Worm (Caenorhabditis elegans): Measurements from ENCODE around the gene stg-2.

Gene stg-2

ce11 chrX:8646287-8646686 lies 2.6 kb upstream of the stg-2 start (continued):
- TF ChIP-seq nhr-10 (tag; optimal IDR thresholded peaks at IDR 0.05) (no peak), Y105C5A.15 (GFP tag; IDR thresholded peaks at IDR 0.05) (peak; percentile 90), lin-39 (tag; optimal IDR thresholded peaks at IDR 0.05) (no peak), unc-130 (GFP tag; optimal IDR thresholded peaks at IDR 0.05) (peak; percentile 38), mep-1 (tag; optimal IDR thresholded peaks at IDR 0.05) (peak; percentile 51), F44E2.7 (GFP tag; IDR thresholded peaks at IDR 0.05) (peak; percentile 90), lin-13 (GFP tag; optimal IDR thresholded peaks at IDR 0.05) (peak; percentile 39), mdl-1 (tag; optimal IDR thresholded peaks at IDR 0.05) (peak in 1 of 2 experiments; percentile 24), pqm-1 (tag; optimal IDR thresholded peaks at IDR 0.05) (no peak), ceh-82 (tag; optimal IDR thresholded peaks at IDR 0.05) (no peak), Y75B8A.6 (GFP tag; IDR thresholded peaks at IDR 0.05) (peak; percentile 59; the same call in 1 of the 2 replicates), skn-1 (tag; optimal IDR thresholded peaks at IDR 0.05) (no peak), Y5F2A.4 (GFP tag; optimal IDR thresholded peaks at IDR 0.05) (no peak), madf-9 (GFP tag; conservative IDR thresholded peaks at IDR 0.05) (peak; percentile 77), ZK337.2 (GFP tag; IDR thresholded peaks at IDR 0.05) (peak; percentile 71; the same call in 1 of the 2 replicates), tag-97 (GFP tag; IDR thresholded peaks at IDR 0.05) (no peak), lin-38 (GFP tag; IDR thresholded peaks at IDR 0.05) (peak; percentile 78), lin-15B (tag; optimal IDR thresholded peaks at IDR 0.05) (no peak), daf-19 (GFP tag; conservative IDR thresholded peaks at IDR 0.05) (peak; percentile 81), daf-16 (GFP tag; optimal IDR thresholded peaks at IDR 0.05) (peak; percentile 33 to 87), daf-16 (tag; optimal IDR thresholded peaks at IDR 0.05) (peak; percentile 76), hlh-11 (tag; optimal IDR thresholded peaks at IDR 0.05) (no peak), ctbp-1 (GFP tag; IDR thresholded peaks at IDR 0.05) (peak; percentile 87), spr-1 (tag; optimal IDR thresholded peaks at IDR 0.05) (peak; percentile 65), T20F7.1 (GFP tag; optimal IDR thresholded peaks at IDR 0.05) (peak; percentile 9), aly-2 (tag; optimal IDR thresholded peaks at IDR 0.05) (no peak), mxl-3 (GFP tag; optimal IDR thresholded peaks at IDR 0.05) (no peak), nhr-76 (tag; optimal IDR thresholded peaks at IDR 0.05) (no peak), ztf-11 (tag; optimal IDR thresholded peaks at IDR 0.05) (no peak), nhr-111 (GFP tag; optimal IDR thresholded peaks at IDR 0.05) (no peak), dmd-9 (GFP tag; IDR thresholded peaks at IDR 0.05) (peak; percentile 37; the same call in 1 of the 2 replicates), nhr-48 (tag; optimal IDR thresholded peaks at IDR 0.05) (peak; percentile 65), jun-1 (tag; optimal IDR thresholded peaks at IDR 0.05) (no peak), ama-1 (optimal IDR thresholded peaks at IDR 0.05) (no peak), gei-8 (GFP tag; optimal IDR thresholded peaks at IDR 0.05) (peak; percentile 78), D1046.2 (GFP tag; IDR thresholded peaks at IDR 0.05) (peak; percentile 78), nhr-102 (tag; optimal IDR thresholded peaks at IDR 0.05) (peak; percentile 53), ZK546.5 (tag; optimal IDR thresholded peaks at IDR 0.05) (no peak), ceh-62 (tag; optimal IDR thresholded peaks at IDR 0.05) (no peak), lir-3 (tag; optimal IDR thresholded peaks at IDR 0.05) (peak; percentile 31), ztf-7 (tag; optimal IDR thresholded peaks at IDR 0.05) (peak; percentile 71), vab-7 (GFP tag; IDR thresholded peaks at IDR 0.05) (peak; percentile 89), nhr-11 (tag; optimal IDR thresholded peaks at IDR 0.05) (no peak), sdz-12 (GFP tag; optimal IDR thresholded peaks at IDR 0.05) (no peak), nhr-6 (tag; optimal IDR thresholded peaks at IDR 0.05) (no peak), mdt-29 (GFP tag; IDR thresholded peaks at IDR 0.05) (no peak), php-3 (GFP tag; IDR thresholded peaks at IDR 0.05) (peak; percentile 56; the same call in 1 of the 2 replicates), F37D6.2 (tag; optimal IDR thresholded peaks at IDR 0.05) (peak; percentile 27), lin-29 (GFP tag; IDR thresholded peaks at IDR 0.05) (0 out of 2 replicates have a peak, but pooled peaks have one; percentile 24), dpl-1 (GFP tag; optimal IDR thresholded peaks at IDR 0.05) (no peak), ceh-32 (tag; optimal IDR thresholded peaks at IDR 0.05; ENCODE audit: poor library complexity) (no peak), zfp-3 (GFP tag; conservative IDR thresholded peaks at IDR 0.05) (peak; percentile 41; the same call in 1 of the 2 replicates), saeg-2 (GFP tag; IDR thresholded peaks at IDR 0.05) (peak; percentile 57; the same call in 1 of the 2 replicates)

Data from whole organism, L4 larva.